Worm (Caenorhabditis elegans) whole organism, L1 larva: ENCODE measurements around the gene C38C3.3.

ENCODE experiments used
- C16A3.4 ChIP-seq: fragments of 150-350 bp; optimal IDR thresholded peaks from 2 replicates; lab custom pipeline; 2014; ENCODE audit warnings: missing biosample characterization, missing genetic modification characterization
- C34B4.2 ChIP-seq: sonication (generic microtip); optimal IDR thresholded peaks from 2 replicates; lab custom pipeline; 2017; ENCODE audit warnings: mild to moderate bottlenecking, missing genetic modification characterization, missing compliant biosample characterization
- F16B12.6 ChIP-seq: fragments of 150-350 bp; optimal IDR thresholded peaks from 2 replicates; lab custom pipeline; 2014; ENCODE audit warnings: missing biosample characterization, missing genetic modification characterization
- alr-1 ChIP-seq: fragments of 200-800 bp; sonication (Bioruptor generic); optimal IDR thresholded peaks from 2 replicates; lab custom pipeline; 2018; ENCODE audit warnings: borderline replicate concordance, mild to moderate bottlenecking, missing genetic modification characterization, missing compliant biosample characterization
- aly-2 ChIP-seq: fragments of 150-350 bp; optimal IDR thresholded peaks from 2 replicates; lab custom pipeline; 2014; ENCODE audit warnings: missing biosample characterization, missing genetic modification characterization
- ama-1 ChIP-seq: fragments of 150-350 bp; optimal IDR thresholded peaks from 2 replicates; lab custom pipeline; 2014
- ceh-63 ChIP-seq: fragments of 200-800 bp; sonication (Bioruptor generic); optimal IDR thresholded peaks from 2 replicates; lab custom pipeline; 2018; ENCODE audit warnings: mild to moderate bottlenecking, missing genetic modification characterization, missing compliant biosample characterization
- ceh-88 ChIP-seq: fragments of 200-800 bp; sonication (Bioruptor generic); IDR thresholded peaks from 2 replicates; pipeline ENCODE4 v1.3.6; 2022; ENCODE audit warnings: missing genetic modification characterization, missing compliant biosample characterization
- ceh-90 ChIP-seq: sonication (generic microtip); optimal IDR thresholded peaks from 2 replicates; lab custom pipeline; 2016; ENCODE audit warnings: missing genetic modification characterization, missing compliant biosample characterization
- dpl-1 ChIP-seq, 3 experiments: fragments of 150-350 bp in 2 of 3; sonication (generic microtip) in 1 of 3; optimal IDR thresholded peaks; 2 replicates each; lab custom pipeline; 2014 to 2017; ENCODE audit warnings: missing biosample characterization in 3 of 3, missing genetic modification characterization in 3 of 3, missing genetic modification reagents in 3 of 3
- dsc-1 ChIP-seq: sonication (generic microtip); optimal IDR thresholded peaks from 2 replicates; lab custom pipeline; 2016; ENCODE audit warnings: mild to moderate bottlenecking, missing genetic modification characterization, missing compliant biosample characterization
- elt-3 ChIP-seq, 6 experiments: fragments of 150-350 bp in 1 of 6; sonication (generic microtip); optimal IDR thresholded peaks; 2 replicates each; lab custom pipeline; 2017 to 2018; ENCODE audit warnings: missing biosample characterization in 6 of 6, missing genetic modification characterization in 6 of 6, inconsistent platforms in 1 of 6
- ets-5 ChIP-seq: fragments of 200-800 bp; sonication (Bioruptor generic); IDR thresholded peaks from 2 replicates; pipeline ENCODE4 v1.3.6; 2022; ENCODE audit warnings: missing genetic modification characterization, missing compliant biosample characterization
- fos-1 ChIP-seq: fragments of 150-350 bp; optimal IDR thresholded peaks from 2 replicates; lab custom pipeline; 2014; ENCODE audit warnings: missing biosample characterization, missing genetic modification characterization
- grh-1 ChIP-seq: fragments of 200-800 bp; sonication (Bioruptor generic); IDR thresholded peaks from 2 replicates; pipeline ENCODE4 v1.3.6; 2022; ENCODE audit warnings: missing genetic modification reagents, missing genetic modification characterization, missing compliant biosample characterization
- hlh-17 ChIP-seq: fragments of 200-800 bp; sonication (Bioruptor generic); optimal IDR thresholded peaks from 2 replicates; lab custom pipeline; 2018; ENCODE audit warnings: missing genetic modification characterization, mild to moderate bottlenecking, missing compliant biosample characterization, moderate library complexity, borderline replicate concordance
- hpl-2 ChIP-seq: fragments of 150-350 bp; optimal IDR thresholded peaks from 2 replicates; lab custom pipeline; 2014; ENCODE audit warnings: missing biosample characterization, missing genetic modification reagents, missing genetic modification characterization
- irx-1 ChIP-seq: sonication (generic microtip); optimal IDR thresholded peaks from 2 replicates; lab custom pipeline; 2016; ENCODE audit warnings: missing genetic modification characterization, missing compliant biosample characterization
- lin-15B ChIP-seq: fragments of 150-350 bp; sonication (generic microtip); optimal IDR thresholded peaks from 3 replicates; lab custom pipeline; 2014; ENCODE audit warnings: missing biosample characterization, missing genetic modification characterization
- lin-35 ChIP-seq, 2 experiments: fragments of 150-350 bp; optimal IDR thresholded peaks; 2 replicates each; lab custom pipeline; 2014; ENCODE audit warnings: missing biosample characterization in 2 of 2, missing genetic modification characterization in 2 of 2, missing genetic modification reagents in 2 of 2
- lin-39 ChIP-seq: fragments of 150-350 bp; optimal IDR thresholded peaks from 2 replicates; lab custom pipeline; 2014; ENCODE audit warnings: missing biosample characterization, missing genetic modification reagents, missing genetic modification characterization
- lsy-2 ChIP-seq, 2 experiments: fragments of 150-350 bp; optimal IDR thresholded peaks; 2 replicates each; lab custom pipeline; 2014; ENCODE audit warnings: missing biosample characterization in 2 of 2, missing genetic modification characterization in 2 of 2
- mab-9 ChIP-seq: fragments of 200-800 bp; sonication (Bioruptor generic); IDR thresholded peaks from 2 replicates; pipeline ENCODE4 v1.3.6; 2022; ENCODE audit warnings: missing genetic modification reagents, missing genetic modification characterization, missing compliant biosample characterization
- mdl-1 ChIP-seq, 2 experiments: fragments of 150-350 bp; optimal IDR thresholded peaks; 2 replicates each; lab custom pipeline; 2014 to 2017; ENCODE audit warnings: missing biosample characterization in 2 of 2, missing genetic modification characterization in 2 of 2, inconsistent platforms in 1 of 2
- nhr-11 ChIP-seq: fragments of 150-350 bp; optimal IDR thresholded peaks from 2 replicates; lab custom pipeline; 2014; ENCODE audit warnings: missing biosample characterization, missing genetic modification characterization
- nhr-12 ChIP-seq: sonication (generic microtip); optimal IDR thresholded peaks from 2 replicates; lab custom pipeline; 2017; ENCODE audit warnings: missing biosample characterization, missing genetic modification characterization
- nhr-19 ChIP-seq: fragments of 200-800 bp; sonication (Bioruptor generic); conservative IDR thresholded peaks from 2 replicates; pipeline ENCODE4 v1.3.6; 2022; ENCODE audit warnings: missing genetic modification characterization, missing compliant biosample characterization
- nhr-28 ChIP-seq: fragments of 150-350 bp; optimal IDR thresholded peaks from 2 replicates; lab custom pipeline; 2014; ENCODE audit warnings: missing biosample characterization, missing genetic modification characterization
- nhr-47 ChIP-seq: sonication (generic microtip); optimal IDR thresholded peaks from 2 replicates; lab custom pipeline; 2016; ENCODE audit warnings: mild to moderate bottlenecking, missing genetic modification characterization, moderate library complexity, missing compliant biosample characterization
- nhr-71 ChIP-seq: sonication (generic microtip); optimal IDR thresholded peaks from 2 replicates; lab custom pipeline; 2016; ENCODE audit warnings: mild to moderate bottlenecking, missing genetic modification characterization, moderate library complexity, missing compliant biosample characterization
- nhr-76 ChIP-seq: sonication (generic microtip); optimal IDR thresholded peaks from 2 replicates; lab custom pipeline; 2017; ENCODE audit warnings: missing biosample characterization, missing genetic modification characterization
- nhr-77 ChIP-seq: fragments of 150-350 bp; optimal IDR thresholded peaks from 2 replicates; lab custom pipeline; 2014; ENCODE audit warnings: missing biosample characterization, missing genetic modification characterization
- nhr-84 ChIP-seq: sonication (generic microtip); optimal IDR thresholded peaks from 2 replicates; lab custom pipeline; 2017; ENCODE audit warnings: missing biosample characterization, missing genetic modification characterization
- nhr-85 ChIP-seq: sonication (generic microtip); peaks from one replicate; lab custom pipeline; 2016; ENCODE audit warnings: missing genetic modification characterization, inconsistent platforms, missing compliant biosample characterization
- nhr-90 ChIP-seq: sonication (generic microtip); optimal IDR thresholded peaks from 2 replicates; lab custom pipeline; 2016; ENCODE audit warnings: mild to moderate bottlenecking, missing genetic modification characterization, missing compliant biosample characterization; ENCODE audit not compliant: poor library complexity
- pag-3 ChIP-seq: sonication (generic microtip); optimal IDR thresholded peaks from 2 replicates; lab custom pipeline; 2017; ENCODE audit warnings: missing genetic modification characterization, mild to moderate bottlenecking, missing compliant biosample characterization, antibody characterized with exemption, borderline replicate concordance; ENCODE audit not compliant: insufficient read depth
- pax-3 ChIP-seq: fragments of 200-800 bp; sonication (Bioruptor generic); optimal IDR thresholded peaks from 2 replicates; lab custom pipeline; 2018; ENCODE audit warnings: mild to moderate bottlenecking, missing genetic modification characterization, moderate library complexity, missing compliant biosample characterization
- pqm-1 ChIP-seq: sonication (generic microtip); optimal IDR thresholded peaks from 3 replicates; lab custom pipeline; 2017; ENCODE audit warnings: missing biosample characterization, missing genetic modification characterization
- rnt-1 ChIP-seq: sonication (generic microtip); optimal IDR thresholded peaks from 2 replicates; lab custom pipeline; 2016; ENCODE audit warnings: mild to moderate bottlenecking, missing genetic modification characterization, moderate library complexity, missing compliant biosample characterization
- skn-1 ChIP-seq: fragments of 150-350 bp; optimal IDR thresholded peaks from 2 replicates; lab custom pipeline; 2014; ENCODE audit warnings: missing biosample characterization, missing genetic modification characterization
- snu-23 ChIP-seq: sonication (generic microtip); optimal IDR thresholded peaks from 2 replicates; lab custom pipeline; 2016; ENCODE audit warnings: missing genetic modification characterization, missing compliant biosample characterization
- swsn-7 ChIP-seq: sonication (generic microtip); optimal IDR thresholded peaks from 2 replicates; lab custom pipeline; 2016; ENCODE audit warnings: missing genetic modification characterization, missing compliant biosample characterization
- tlp-1 ChIP-seq: fragments of 150-350 bp; optimal IDR thresholded peaks from 2 replicates; lab custom pipeline; 2014; ENCODE audit warnings: missing biosample characterization, missing genetic modification characterization
- unc-130 ChIP-seq: fragments of 150-350 bp; optimal IDR thresholded peaks from 2 replicates; lab custom pipeline; 2017; ENCODE audit warnings: missing biosample characterization, missing genetic modification characterization, inconsistent platforms
- unc-86 ChIP-seq: sonication (generic microtip); optimal IDR thresholded peaks from 2 replicates; lab custom pipeline; 2016; ENCODE audit warnings: missing genetic modification characterization, missing compliant biosample characterization
- vab-15 ChIP-seq: sonication (generic microtip); optimal IDR thresholded peaks from 2 replicates; lab custom pipeline; 2017; ENCODE audit warnings: missing genotype, mild to moderate bottlenecking, missing genetic modification characterization, missing compliant biosample characterization
- zag-1 ChIP-seq: fragments of 150-350 bp; optimal IDR thresholded peaks from 2 replicates; lab custom pipeline; 2014; ENCODE audit warnings: missing biosample characterization, missing genetic modification characterization
- ztf-11 ChIP-seq, 2 experiments: sonication (generic microtip); optimal IDR thresholded peaks; 2 replicates each; lab custom pipeline; 2016 to 2017; ENCODE audit warnings: missing genetic modification characterization in 2 of 2, missing biosample characterization in 1 of 2, missing compliant biosample characterization in 1 of 2

C38C3.3 gene

ce11 chrV:1468905-1469304 lies 26.5 kb upstream of the C38C3.3 start:
- TF ChIP-seq mab-9 (GFP tag; lab: Robert Waterston, UW) (no peak), nhr-77 (tag; lab: Kevin White, UChicago) (no peak), F16B12.6 (tag; lab: Kevin White, UChicago) (no peak), nhr-28 (tag; lab: Kevin White, UChicago) (no peak), alr-1 (no peak), nhr-12 (no peak), nhr-71 (tag; lab: Kevin White, UChicago) (no peak), ama-1 (lab: Kevin White, UChicago) (no peak), lin-39 (tag; lab: Kevin White, UChicago) (no peak), rnt-1 (tag; lab: Kevin White, UChicago) (no peak), lsy-2 (tag; optimal IDR thresholded peaks at IDR 0.05; lab: Kevin White, UChicago) (no peak), ets-5 (GFP tag; lab: Robert Waterston, UW) (no peak), nhr-76 (no peak)

DNA sequence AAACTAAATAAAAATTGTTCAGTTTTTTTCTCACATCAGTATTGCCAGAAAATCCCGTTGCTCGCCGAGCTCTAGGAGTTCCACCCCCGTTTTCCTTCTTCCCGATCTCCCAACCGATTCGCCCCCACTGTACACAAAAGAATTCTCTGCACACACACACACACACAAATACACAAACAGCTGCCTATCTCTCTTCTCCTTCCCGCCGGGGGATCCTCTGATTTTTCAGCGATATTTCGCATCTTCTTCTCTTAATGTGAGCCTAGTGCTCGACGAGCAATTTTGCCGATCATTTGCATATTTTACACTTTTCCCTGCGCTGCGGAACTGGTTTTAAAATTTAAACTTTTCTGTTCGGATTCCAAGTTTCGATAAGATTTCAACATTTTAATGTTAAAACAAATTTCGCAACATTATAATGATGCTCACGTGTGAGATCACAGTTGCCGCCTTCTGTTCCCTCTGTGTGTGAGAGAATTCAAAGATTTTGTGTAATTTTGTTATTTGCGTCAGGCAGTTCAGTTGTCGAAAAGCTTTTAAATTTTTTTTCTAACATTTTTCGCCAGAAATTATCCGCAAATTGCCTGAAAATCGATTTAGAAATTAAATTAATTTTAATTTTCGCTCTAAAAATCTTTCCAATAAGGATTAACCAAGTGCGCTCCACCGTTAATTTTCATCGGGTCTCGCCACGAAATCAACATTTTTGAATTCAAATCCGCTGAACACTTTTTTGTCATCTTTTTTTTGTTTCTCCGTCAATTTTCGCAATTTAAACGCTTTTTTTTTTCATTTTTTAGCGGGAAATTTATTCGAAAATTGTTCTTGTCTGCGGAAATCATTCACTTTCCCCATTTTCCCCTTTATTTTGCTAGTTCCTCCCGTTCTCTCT lies 24.1 kb upstream of the C38C3.3 start:
- TF ChIP-seq elt-3 (tag; optimal IDR thresholded peaks at IDR 0.05; lab: Kevin White, UChicago): peak in 2 of 6 experiments; percentile 41 to 53
- TF ChIP-seq ceh-90 (tag; lab: Kevin White, UChicago): no peak
- TF ChIP-seq aly-2: peak; percentile 50
- TF ChIP-seq dsc-1 (tag; lab: Kevin White, UChicago): peak; percentile 69
- peak; percentile 89 to 94 (median 91) for TF ChIP-seq dpl-1 (GFP tag; optimal IDR thresholded peaks at IDR 0.05; lab: Kevin White, UChicago)
- peak; percentile 72 for TF ChIP-seq C16A3.4
- peak; percentile 42 for TF ChIP-seq nhr-90 (tag; lab: Kevin White, UChicago)
- no peak for TF ChIP-seq C34B4.2 (tag; lab: Kevin White, UChicago)
- TF ChIP-seq unc-130 (tag; lab: Kevin White, UChicago): peak; percentile 43
- TF ChIP-seq F16B12.6 (tag; lab: Kevin White, UChicago): peak; percentile 25
- peak; percentile 53 for TF ChIP-seq pag-3 (tag; lab: Kevin White, UChicago)
- no peak for TF ChIP-seq ceh-63 (GFP tag; lab: Kevin White, UChicago)
- TF ChIP-seq vab-15 (tag; lab: Kevin White, UChicago): no peak
- peak; percentile 30 for TF ChIP-seq irx-1 (tag; lab: Kevin White, UChicago)
- TF ChIP-seq unc-86 (tag; lab: Kevin White, UChicago): peak; percentile 57
- peak in 1 of 2 experiments; percentile 20 for TF ChIP-seq ztf-11 (tag; optimal IDR thresholded peaks at IDR 0.05; lab: Kevin White, UChicago)
- TF ChIP-seq mdl-1 (tag; optimal IDR thresholded peaks at IDR 0.05; lab: Kevin White, UChicago): peak in 1 of 2 experiments; percentile 36
- peak; percentile 94 to 95 for TF ChIP-seq lin-35 (GFP tag; optimal IDR thresholded peaks at IDR 0.05; lab: Kevin White, UChicago)
- TF ChIP-seq nhr-76: no peak
- TF ChIP-seq alr-1: no peak
- no peak for TF ChIP-seq mab-9 (GFP tag; lab: Robert Waterston, UW)
- peak; percentile 83 for TF ChIP-seq nhr-47 (tag; lab: Kevin White, UChicago)
- no peak for TF ChIP-seq tlp-1 (tag; lab: Kevin White, UChicago)
- TF ChIP-seq hpl-2 (GFP tag; lab: Kevin White, UChicago): peak; percentile 51
- no peak for TF ChIP-seq grh-1 (GFP tag; lab: Robert Waterston, UW)
- TF ChIP-seq pqm-1 (tag; lab: Kevin White, UChicago): no peak
- TF ChIP-seq lin-15B (tag; lab: Kevin White, UChicago): peak; percentile 86
- TF ChIP-seq rnt-1 (tag; lab: Kevin White, UChicago): peak; percentile 41
- peak; percentile 83 for TF ChIP-seq nhr-85 (tag; lab: Kevin White, UChicago)
- peak; percentile 80 for TF ChIP-seq nhr-71 (tag; lab: Kevin White, UChicago)
- peak; percentile 22 for TF ChIP-seq zag-1 (tag; lab: Kevin White, UChicago)
- TF ChIP-seq pax-3 (tag; lab: Kevin White, UChicago): no peak
- no peak for TF ChIP-seq nhr-84 (tag; lab: Kevin White, UChicago)
- TF ChIP-seq ceh-88: peak; percentile 43; the same call in 1 of the 2 replicates
- no peak for TF ChIP-seq hlh-17 (GFP tag; lab: Kevin White, UChicago)
- TF ChIP-seq nhr-19 (GFP tag; lab: Robert Waterston, UW): peak; percentile 60
- peak; percentile 71 for TF ChIP-seq swsn-7 (tag; lab: Kevin White, UChicago)
- TF ChIP-seq fos-1 (tag; lab: Kevin White, UChicago): no peak
- TF ChIP-seq snu-23 (GFP tag; lab: Kevin White, UChicago): peak; percentile 79
- TF ChIP-seq skn-1: peak; percentile 85
- no peak for TF ChIP-seq nhr-11 (tag; lab: Kevin White, UChicago)
